Worm (Caenorhabditis elegans) whole organism, L3 larva: ENCODE measurements around the gene nspf-1.
"Not testable (repeated sequence)": the region's sequence is repeated elsewhere in the genome, so short reads cannot be mapped to it uniquely, and the experiment has no call there.

Source experiments
- aly-2 ChIP-seq: fragments of 150-350 bp; optimal IDR thresholded peaks from 2 replicates; lab custom pipeline; 2014; ENCODE audit warnings: missing biosample characterization, missing genetic modification characterization
- ama-1 ChIP-seq: fragments of 150-350 bp; optimal IDR thresholded peaks from 2 replicates; lab custom pipeline; 2018
- ceh-28 ChIP-seq: fragments of 150-350 bp; optimal IDR thresholded peaks from 2 replicates; lab custom pipeline; 2014; ENCODE audit warnings: missing biosample characterization, missing genetic modification reagents, missing genetic modification characterization
- ceh-9 ChIP-seq: sonication (generic microtip); optimal IDR thresholded peaks from 2 replicates; lab custom pipeline; 2018; ENCODE audit warnings: missing biosample characterization, missing genetic modification characterization
- daf-12 ChIP-seq: fragments of 150-350 bp; optimal IDR thresholded peaks from 2 replicates; lab custom pipeline; 2014; ENCODE audit warnings: missing biosample characterization, missing genetic modification reagents, missing genetic modification characterization
- elt-1 ChIP-seq: fragments of 150-350 bp; optimal IDR thresholded peaks from 2 replicates; lab custom pipeline; 2014; ENCODE audit warnings: missing biosample characterization, missing genetic modification characterization
- elt-2 ChIP-seq: sonication (generic microtip); optimal IDR thresholded peaks from 2 replicates; lab custom pipeline; 2016; ENCODE audit warnings: missing genetic modification reagents, mild to moderate bottlenecking, missing genetic modification characterization, missing compliant biosample characterization
- eor-1 ChIP-seq, 2 experiments: fragments of 150-350 bp; optimal IDR thresholded peaks; 2 replicates each; lab custom pipeline; 2014 to 2018; ENCODE audit warnings: missing biosample characterization in 2 of 2, missing genetic modification characterization in 2 of 2
- fkh-10 ChIP-seq: sonication (generic microtip); optimal IDR thresholded peaks from 2 replicates; lab custom pipeline; 2017; ENCODE audit warnings: missing biosample characterization, missing genetic modification reagents, missing genetic modification characterization
- fkh-2 ChIP-seq: fragments of 150-350 bp; optimal IDR thresholded peaks from 2 replicates; lab custom pipeline; 2014; ENCODE audit warnings: missing biosample characterization, missing genetic modification reagents, missing genetic modification characterization
- fos-1 ChIP-seq: fragments of 150-350 bp; optimal IDR thresholded peaks from 2 replicates; lab custom pipeline; 2014; ENCODE audit warnings: missing biosample characterization, missing genetic modification characterization
- lin-15B ChIP-seq: fragments of 150-350 bp; optimal IDR thresholded peaks from 2 replicates; lab custom pipeline; 2014; ENCODE audit warnings: missing biosample characterization, missing genetic modification characterization
- lin-39 ChIP-seq: fragments of 150-350 bp; optimal IDR thresholded peaks from 2 replicates; lab custom pipeline; 2018; ENCODE audit warnings: missing biosample characterization, missing genetic modification reagents, missing genetic modification characterization
- lsy-12 ChIP-seq: sonication (generic microtip); optimal IDR thresholded peaks from 2 replicates; lab custom pipeline; 2016; ENCODE audit warnings: mild to moderate bottlenecking, missing genetic modification characterization, missing compliant biosample characterization
- mml-1 ChIP-seq: fragments of 150-350 bp; sonication (generic microtip); optimal IDR thresholded peaks from 3 replicates; lab custom pipeline; 2014; ENCODE audit warnings: missing biosample characterization, missing genetic modification characterization
- nfya-1 ChIP-seq: sonication (generic microtip); optimal IDR thresholded peaks from 2 replicates; lab custom pipeline; 2017; ENCODE audit warnings: missing genetic modification characterization, mild to moderate bottlenecking, missing compliant biosample characterization, antibody characterized with exemption, moderate library complexity; ENCODE audit not compliant: insufficient read depth
- nhr-11 ChIP-seq: fragments of 150-350 bp; optimal IDR thresholded peaks from 2 replicates; lab custom pipeline; 2014; ENCODE audit warnings: missing biosample characterization, missing genetic modification characterization
- nhr-12 ChIP-seq: fragments of 150-350 bp; optimal IDR thresholded peaks from 2 replicates; lab custom pipeline; 2014; ENCODE audit warnings: missing biosample characterization, missing genetic modification characterization
- nhr-23 ChIP-seq: fragments of 150-350 bp; optimal IDR thresholded peaks from 2 replicates; lab custom pipeline; 2014; ENCODE audit warnings: missing biosample characterization, missing genetic modification reagents, missing genetic modification characterization
- nhr-237 ChIP-seq: fragments of 150-350 bp; optimal IDR thresholded peaks from 2 replicates; lab custom pipeline; 2014; ENCODE audit warnings: missing biosample characterization, missing genetic modification characterization
- nhr-25 ChIP-seq: sonication (generic microtip); optimal IDR thresholded peaks from 2 replicates; lab custom pipeline; 2017; ENCODE audit warnings: missing biosample characterization, missing genetic modification characterization
- nhr-28 ChIP-seq: fragments of 150-350 bp; optimal IDR thresholded peaks from 2 replicates; lab custom pipeline; 2014; ENCODE audit warnings: missing biosample characterization, missing genetic modification characterization
- nhr-43 ChIP-seq: sonication (generic microtip); optimal IDR thresholded peaks from 2 replicates; lab custom pipeline; 2016; ENCODE audit warnings: mild to moderate bottlenecking, missing genetic modification characterization, missing compliant biosample characterization; ENCODE audit not compliant: poor library complexity, severe bottlenecking
- nhr-67 ChIP-seq: fragments of 150-350 bp; optimal IDR thresholded peaks from 2 replicates; lab custom pipeline; 2014; ENCODE audit warnings: missing biosample characterization, missing genetic modification characterization
- nhr-76 ChIP-seq: fragments of 150-350 bp; sonication (generic microtip); optimal IDR thresholded peaks from 5 replicates; lab custom pipeline; 2014; ENCODE audit warnings: missing biosample characterization, missing genetic modification characterization
- pha-4 ChIP-seq: fragments of 150-350 bp; optimal IDR thresholded peaks from 2 replicates; lab custom pipeline; 2014; ENCODE audit warnings: missing biosample characterization, missing genetic modification reagents, missing genetic modification characterization
- pqm-1 ChIP-seq: fragments of 150-350 bp; optimal IDR thresholded peaks from 2 replicates; lab custom pipeline; 2017; ENCODE audit warnings: missing biosample characterization, missing genetic modification characterization, inconsistent platforms
- sea-2 ChIP-seq: fragments of 150-350 bp; sonication (generic microtip); optimal IDR thresholded peaks from 4 replicates; lab custom pipeline; 2014; ENCODE audit warnings: missing biosample characterization, missing genetic modification reagents, missing genetic modification characterization
- skn-1 ChIP-seq: fragments of 150-350 bp; optimal IDR thresholded peaks from 2 replicates; lab custom pipeline; 2014; ENCODE audit warnings: missing biosample characterization, missing genetic modification characterization
- snpc-4 ChIP-seq: fragments of 150-350 bp; optimal IDR thresholded peaks from 2 replicates; lab custom pipeline; 2014; ENCODE audit warnings: missing biosample characterization, missing genetic modification characterization
- unc-62 ChIP-seq: fragments of 150-350 bp; sonication (generic microtip); optimal IDR thresholded peaks from 4 replicates; lab custom pipeline; 2014; ENCODE audit warnings: missing biosample characterization, missing genetic modification reagents, missing genetic modification characterization
- zag-1 ChIP-seq: fragments of 150-350 bp; optimal IDR thresholded peaks from 2 replicates; lab custom pipeline; 2014; ENCODE audit warnings: missing biosample characterization, missing genetic modification characterization
- ztf-11 ChIP-seq: fragments of 150-350 bp; optimal IDR thresholded peaks from 2 replicates; lab custom pipeline; 2014; ENCODE audit warnings: missing biosample characterization, missing genetic modification characterization
- ztf-4 ChIP-seq: fragments of 150-350 bp; optimal IDR thresholded peaks from 2 replicates; lab custom pipeline; 2014; ENCODE audit warnings: missing biosample characterization, missing genetic modification characterization

Gene nspf-1

DNA sequence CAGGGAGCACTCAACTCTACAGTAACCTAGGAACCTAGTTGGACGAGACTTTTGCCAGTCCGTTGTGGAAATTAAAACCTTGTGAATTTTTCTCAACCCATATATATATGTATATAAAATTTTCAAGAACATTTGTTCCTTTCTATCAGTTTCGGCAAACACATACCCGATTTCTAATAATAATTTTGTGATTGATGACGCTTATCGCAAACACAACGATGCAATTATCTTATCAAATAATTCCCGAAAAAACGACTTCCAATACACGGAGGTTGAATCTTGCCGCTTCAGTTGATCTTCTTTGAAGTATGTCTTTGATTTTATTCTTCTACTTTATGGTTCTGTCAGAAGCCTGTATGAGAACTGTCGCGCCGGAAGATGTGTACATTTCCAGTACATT is 22.3 kb upstream of the nspf-1 start, which contains the start of gene F22E5.2:
Gene F22E5.2 (plus strand): TSS at position 301 of the 400 bp plus-strand sequence.
- TF ChIP-seq ztf-11 (tag; lab: Kevin White, UChicago); nhr-23; skn-1 (tag; lab: Kevin White, UChicago): not testable (repeated sequence)

- TF ChIP-seq lin-39 (tag; lab: Kevin White, UChicago) (no peak), ama-1 (no peak), fkh-10 (no peak), nhr-237 (tag; lab: Kevin White, UChicago) (no peak), nhr-23 (no peak), nhr-43 (no peak), nhr-67 (tag; lab: Kevin White, UChicago) (no peak), snpc-4 (tag; lab: Kevin White, UChicago) (no peak), nhr-28 (tag; lab: Kevin White, UChicago) (no peak), nhr-11 (no peak), pqm-1 (tag; lab: Kevin White, UChicago) (no peak), mml-1 (tag; lab: Kevin White, UChicago) (no peak), lsy-12 (tag; lab: Kevin White, UChicago) (no peak), nhr-12 (tag; lab: Kevin White, UChicago) (no peak), ztf-4 (tag; lab: Kevin White, UChicago) (no peak), nfya-1 (no peak), fos-1 (tag; lab: Kevin White, UChicago) (no peak), unc-62 (GFP tag; lab: Kevin White, UChicago) (no peak)
Measured at ce11 chrII:2665606-2666005, 21.8 kb upstream of the nspf-1 start, which contains the start of gene F22E5.22. F22E5.22 (plus strand) TSS chrII:2665906.

- not testable (repeated sequence) for TF ChIP-seq skn-1 (tag; lab: Kevin White, UChicago); nhr-11; ama-1
Measured at ce11 chrII:2672320-2672719, 15.1 kb upstream of the nspf-1 start, which contains the start of gene sri-57. sri-57 (minus strand) TSS chrII:2672420.

DNA sequence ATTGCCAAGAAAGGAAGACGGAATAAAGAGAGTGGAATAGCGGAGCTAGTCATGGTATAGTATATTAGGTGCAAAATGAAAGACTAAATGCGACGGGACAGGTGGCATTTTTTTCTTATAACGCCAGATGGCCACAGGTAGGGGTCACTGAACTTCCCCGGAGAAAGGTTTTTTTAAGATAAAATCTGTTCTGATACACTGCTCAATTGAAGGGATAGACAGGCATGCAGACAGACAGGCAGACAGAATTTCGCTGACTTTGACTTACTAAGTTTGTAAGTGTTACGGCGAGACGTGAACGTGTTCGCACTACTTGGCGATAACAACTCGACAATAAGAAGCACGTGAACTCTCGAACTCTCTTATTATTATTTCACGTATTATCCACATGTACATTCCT is 13.9 kb upstream of the nspf-1 start, which contains the start of the genes F22E5.20 and F22E5.1:
Gene F22E5.20 (minus strand): TSS at position 101 of the 400 bp plus-strand sequence.
Gene F22E5.1 (plus strand): TSS at position 242 of the 400 bp plus-strand sequence.
- TF ChIP-seq nhr-76, aly-2, zag-1 (tag; lab: Kevin White, UChicago): not testable (repeated sequence)

ce11 chrII:2677534-2678168 is 9.8 kb upstream of the nspf-1 start, which contains the start of gene F22E5.17:
F22E5.17 (plus strand) TSS chrII:2678041.
- TF ChIP-seq skn-1 (tag; lab: Kevin White, UChicago), result peak; percentile 4
- no peak for TF ChIP-seq fkh-2
- no peak for TF ChIP-seq elt-1 (tag; lab: Kevin White, UChicago)
- peak; percentile 69 for TF ChIP-seq pqm-1 (tag; lab: Kevin White, UChicago)
- no peak for TF ChIP-seq nhr-43
- TF ChIP-seq pha-4 (tag; lab: Kevin White, UChicago), result no peak
- TF ChIP-seq nfya-1, result no peak
- no peak for TF ChIP-seq ceh-28 (tag; lab: Kevin White, UChicago)
- no peak for TF ChIP-seq sea-2 (GFP tag; lab: Kevin White, UChicago)
- TF ChIP-seq lin-39 (tag; lab: Kevin White, UChicago), result no peak
- no peak for TF ChIP-seq ceh-9 (tag; lab: Kevin White, UChicago)
- no peak for TF ChIP-seq eor-1 (tag; optimal IDR thresholded peaks at IDR 0.05; lab: Kevin White, UChicago)
- peak; percentile 94 for TF ChIP-seq elt-2 (tag; lab: Kevin White, UChicago)
- no peak for TF ChIP-seq nhr-25

ce11 chrII:2681118-2681517 is 6.3 kb upstream of the nspf-1 start, which contains the start of gene F34D6.1:
F34D6.1 (minus strand) TSS chrII:2681218.
- TF ChIP-seq elt-2 (tag; lab: Kevin White, UChicago), result no peak
- no peak for TF ChIP-seq daf-12
- no peak for TF ChIP-seq aly-2 (tag; lab: Kevin White, UChicago)
- no peak for TF ChIP-seq nhr-28 (tag; lab: Kevin White, UChicago)
- TF ChIP-seq nhr-12 (tag; lab: Kevin White, UChicago), result no peak
- TF ChIP-seq snpc-4 (tag; lab: Kevin White, UChicago), result no peak
- TF ChIP-seq nhr-67 (tag; lab: Kevin White, UChicago), result no peak
- no peak for TF ChIP-seq nhr-25
- TF ChIP-seq lin-15B, result no peak
- no peak for TF ChIP-seq fkh-2
- TF ChIP-seq elt-1 (tag; lab: Kevin White, UChicago), result no peak
- no peak for TF ChIP-seq nhr-43
- TF ChIP-seq eor-1 (tag; optimal IDR thresholded peaks at IDR 0.05; lab: Kevin White, UChicago), result no peak
- TF ChIP-seq fos-1 (tag; lab: Kevin White, UChicago), result no peak
- no peak for TF ChIP-seq nhr-11
- TF ChIP-seq, all 47 proteins: peak for 0
